Worm (Caenorhabditis elegans): ENCODE results near the gene F53F1.4.

DNA sequence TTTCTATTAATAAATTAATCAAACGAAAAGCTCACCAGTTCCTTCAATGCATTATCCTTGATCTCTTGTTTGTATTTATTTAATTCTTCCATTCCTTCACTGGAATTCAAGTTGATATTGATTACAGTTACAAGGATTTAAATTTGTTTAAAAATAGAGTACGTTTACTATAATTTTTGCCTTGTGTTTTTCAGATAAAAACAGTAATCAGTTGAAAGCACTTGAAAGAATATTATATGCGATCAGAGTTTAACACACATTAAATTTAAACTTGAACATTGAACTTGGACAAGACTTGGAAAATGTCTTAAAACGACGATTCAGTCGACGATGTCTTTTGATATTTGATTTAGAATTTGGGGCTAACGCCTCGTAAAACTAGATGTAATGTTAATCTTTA, 6.6 kb downstream of the F53F1.4 start, which contains the start of gene F53F1.6:
- TF ChIP-seq egl-27 (tag; optimal IDR thresholded peaks at IDR 0.05) (no peak), unc-62 (GFP tag; optimal IDR thresholded peaks at IDR 0.05) (no peak), fos-1 (tag; optimal IDR thresholded peaks at IDR 0.05) (no peak), blmp-1 (tag; optimal IDR thresholded peaks at IDR 0.05; ENCODE audit: insufficient read depth) (no peak), ceh-16 (tag; optimal IDR thresholded peaks at IDR 0.05) (no peak)
